Fruit fly (Drosophila melanogaster) whole organism, wandering third instar larva: ENCODE results near the gene Rat1.

Experiments used
- Abd-B ChIP-seq: fragments of >200 bp; optimal IDR thresholded peaks from 2 replicates; lab custom pipeline; 2017; ENCODE audit warnings: missing biosample characterization, missing genetic modification characterization
- CG32264 ChIP-seq: fragments of 200-800 bp; sonication (Bioruptor generic); optimal IDR thresholded peaks from 2 replicates; lab custom pipeline; 2016; ENCODE audit warnings: missing biosample characterization, missing genetic modification characterization
- CG9705 ChIP-seq: fragments of 200-800 bp; sonication (Bioruptor generic); optimal IDR thresholded peaks from 2 replicates; lab custom pipeline; 2018; ENCODE audit warnings: missing biosample characterization, mild to moderate bottlenecking, missing genetic modification characterization
- CrebA ChIP-seq: fragments of 200-800 bp; sonication (Bioruptor generic); optimal IDR thresholded peaks from 2 replicates; lab custom pipeline; 2016; ENCODE audit warnings: missing biosample characterization, mild to moderate bottlenecking, missing genetic modification characterization, borderline replicate concordance
- Dfd ChIP-seq: fragments of >200 bp; optimal IDR thresholded peaks from 2 replicates; lab custom pipeline; 2017; ENCODE audit warnings: missing biosample characterization, missing genetic modification characterization
- Dif ChIP-seq: fragments of 200-275, 200-300 bp; sonication (Bioruptor generic); optimal IDR thresholded peaks from 2 replicates; lab custom pipeline; 2018; ENCODE audit warnings: missing biosample characterization, missing genetic modification characterization; ENCODE audit not compliant: partially characterized antibody
- GATAd ChIP-seq: sonication (Bioruptor generic); optimal IDR thresholded peaks from 2 replicates; lab custom pipeline; 2016; ENCODE audit warnings: missing biosample characterization, missing genetic modification characterization
- HLH106 ChIP-seq: fragments of 200-800 bp; optimal IDR thresholded peaks from 3 replicates; lab custom pipeline; 2019; ENCODE audit warnings: missing biosample characterization, mild to moderate bottlenecking, missing genetic modification characterization, moderate library complexity
- Hnf4 ChIP-seq: fragments of 200-800 bp; sonication (Bioruptor generic); optimal IDR thresholded peaks from 2 replicates; lab custom pipeline; 2016; ENCODE audit warnings: missing biosample characterization, mild to moderate bottlenecking, missing genetic modification characterization
- Hr78 ChIP-seq: fragments of >200 bp; optimal IDR thresholded peaks from 2 replicates; lab custom pipeline; 2017; ENCODE audit warnings: missing biosample characterization, missing genetic modification characterization
- Hr83 ChIP-seq: fragments of 200-300 bp; sonication (Bioruptor generic); optimal IDR thresholded peaks from 2 replicates; lab custom pipeline; 2016; ENCODE audit warnings: missing biosample characterization, mild to moderate bottlenecking, missing genetic modification characterization, moderate library complexity; ENCODE audit not compliant: poor library complexity, severe bottlenecking
- Mio ChIP-seq: sonication (Bioruptor generic); optimal IDR thresholded peaks from 2 replicates; lab custom pipeline; 2016; ENCODE audit warnings: missing biosample characterization, missing genetic modification characterization
- Myc ChIP-seq: fragments of >200 bp; optimal IDR thresholded peaks from 2 replicates; lab custom pipeline; 2017
- N ChIP-seq: fragments of >200 bp; optimal IDR thresholded peaks from 2 replicates; lab custom pipeline; 2018; ENCODE audit warnings: missing biosample characterization, missing external identifiers, missing genetic modification characterization
- OdsH ChIP-seq: fragments of 200-800 bp; sonication (Bioruptor generic); optimal IDR thresholded peaks from 2 replicates; lab custom pipeline; 2016; ENCODE audit warnings: missing biosample characterization, mild to moderate bottlenecking, missing genetic modification characterization
- Rel ChIP-seq, 2 experiments: fragments of 200-800 bp; sonication (Bioruptor generic) in 1 of 2; optimal IDR thresholded peaks; 2 replicates in 1 of 2; 3 replicates in 1 of 2; lab custom pipeline; 2016 to 2019; ENCODE audit warnings: mild to moderate bottlenecking in 2 of 2, missing biosample characterization in 2 of 2, missing genetic modification characterization in 2 of 2, moderate library complexity in 1 of 2
- Sp1 ChIP-seq: fragments of 200-800 bp; sonication (Bioruptor generic); optimal IDR thresholded peaks from 3 replicates; lab custom pipeline; 2019; ENCODE audit warnings: missing biosample characterization, mild to moderate bottlenecking, missing genetic modification characterization, moderate library complexity
- Vsx2 ChIP-seq: fragments of 200-300, 225-300 bp; sonication (Bioruptor generic); optimal IDR thresholded peaks from 2 replicates; lab custom pipeline; 2018; ENCODE audit warnings: missing biosample characterization, missing genetic modification characterization; ENCODE audit not compliant: partially characterized antibody
- br ChIP-seq: fragments of 200-800 bp; sonication (Bioruptor generic); optimal IDR thresholded peaks from 2 replicates; lab custom pipeline; 2016; ENCODE audit warnings: missing biosample characterization, missing genetic modification characterization
- brk ChIP-seq: fragments of 200-800 bp; sonication (Bioruptor generic); optimal IDR thresholded peaks from 2 replicates; lab custom pipeline; 2016; ENCODE audit warnings: missing biosample characterization, mild to moderate bottlenecking, missing genetic modification characterization
- dl ChIP-seq, 2 experiments: fragments of 175-275, 200-275 bp in 1 of 2; fragments of 200-275 bp in 1 of 2; sonication (Bioruptor generic); optimal IDR thresholded peaks; lab custom pipeline; 2018; ENCODE audit warnings: mild to moderate bottlenecking in 2 of 2, missing biosample characterization in 2 of 2, missing genetic modification characterization in 2 of 2, moderate library complexity in 2 of 2; ENCODE audit not compliant: partially characterized antibody in 2 of 2, insufficient read depth in 1 of 2
- dmrt93B ChIP-seq: fragments of 200-800 bp; sonication (Bioruptor generic); optimal IDR thresholded peaks from 2 replicates; lab custom pipeline; 2018; ENCODE audit warnings: missing biosample characterization, mild to moderate bottlenecking, missing genetic modification characterization
- dsf ChIP-seq: sonication (Bioruptor generic); optimal IDR thresholded peaks from 2 replicates; lab custom pipeline; 2016; ENCODE audit warnings: missing biosample characterization, missing genetic modification characterization, borderline replicate concordance
- ey ChIP-seq: fragments of 200-800 bp; sonication (Bioruptor generic); optimal IDR thresholded peaks from 2 replicates; lab custom pipeline; 2016; ENCODE audit warnings: missing biosample characterization, missing genetic modification characterization
- foxo ChIP-seq, 2 experiments: fragments of 200-800 bp; sonication (Bioruptor generic); optimal IDR thresholded peaks; 2 replicates in 1 of 2; 3 replicates in 1 of 2; lab custom pipeline; 2016 to 2017; ENCODE audit warnings: missing biosample characterization in 2 of 2, missing genetic modification characterization in 2 of 2
- fru ChIP-seq: fragments of 200-800 bp; sonication (Bioruptor generic); optimal IDR thresholded peaks from 3 replicates; lab custom pipeline; 2016; ENCODE audit warnings: missing biosample characterization, mild to moderate bottlenecking, missing genetic modification characterization
- h ChIP-seq: fragments of 200-800 bp; sonication (Bioruptor generic); optimal IDR thresholded peaks from 3 replicates; lab custom pipeline; 2016; ENCODE audit warnings: missing biosample characterization, mild to moderate bottlenecking, missing genetic modification characterization
- jim ChIP-seq: fragments of 175-275, 200-325 bp; sonication (Bioruptor generic); optimal IDR thresholded peaks from 2 replicates; lab custom pipeline; 2016; ENCODE audit warnings: missing biosample characterization, mild to moderate bottlenecking, missing genetic modification characterization
- lola ChIP-seq: fragments of >200 bp; optimal IDR thresholded peaks from 2 replicates; lab custom pipeline; 2017; ENCODE audit warnings: missing biosample characterization, missing genetic modification characterization
- pan ChIP-seq: fragments of >200 bp; optimal IDR thresholded peaks from 2 replicates; lab custom pipeline; 2017
- psq ChIP-seq: fragments of 200-800 bp; sonication (Bioruptor generic); optimal IDR thresholded peaks from 3 replicates; lab custom pipeline; 2017; ENCODE audit warnings: missing biosample characterization, mild to moderate bottlenecking, missing genetic modification characterization, moderate library complexity
- rgr ChIP-seq: fragments of 200-800 bp; sonication (Bioruptor generic); optimal IDR thresholded peaks from 3 replicates; lab custom pipeline; 2016; ENCODE audit warnings: missing biosample characterization, mild to moderate bottlenecking, missing genetic modification characterization
- sage ChIP-seq: fragments of 200-800 bp; sonication (Bioruptor generic); optimal IDR thresholded peaks from 2 replicates; lab custom pipeline; 2016; ENCODE audit warnings: missing biosample characterization, mild to moderate bottlenecking, missing genetic modification characterization
- sv ChIP-seq: fragments of 200-800 bp; sonication (Bioruptor generic); optimal IDR thresholded peaks from 3 replicates; lab custom pipeline; 2016; ENCODE audit warnings: missing biosample characterization, missing genetic modification characterization
- usp ChIP-seq: fragments of >200 bp; optimal IDR thresholded peaks from 2 replicates; lab custom pipeline; 2017; ENCODE audit warnings: missing biosample characterization, missing genetic modification characterization
- woc ChIP-seq: sonication (Bioruptor generic); optimal IDR thresholded peaks from 2 replicates; lab custom pipeline; 2016; ENCODE audit warnings: missing biosample characterization, mild to moderate bottlenecking, missing genetic modification characterization

The Rat1 gene

dm6 chr2L:6874526-6875198 is 33.2 kb upstream of the Rat1 start, which contains the start of gene Nlg2:
Gene Nlg2 (plus strand): TSS chr2L:6874900.
- no peak for TF ChIP-seq sage
- TF ChIP-seq dmrt93B (GFP tag; lab: Kevin White, UChicago), result no peak
- no peak for TF ChIP-seq psq (GFP tag; lab: Kevin White, UChicago)
- TF ChIP-seq OdsH (GFP tag; lab: Kevin White, UChicago), result no peak
- no peak for TF ChIP-seq GATAd (GFP tag; lab: Kevin White, UChicago)
- no peak for TF ChIP-seq brk (GFP tag; lab: Kevin White, UChicago)
- no peak for TF ChIP-seq jim (GFP tag; lab: Kevin White, UChicago)
- TF ChIP-seq N (GFP tag; lab: Kevin White, UChicago), result no peak
- TF ChIP-seq CG9705 (GFP tag; lab: Kevin White, UChicago), result no peak
- TF ChIP-seq dsf (GFP tag; lab: Kevin White, UChicago), result no peak
- TF ChIP-seq CG32264 (GFP tag; lab: Kevin White, UChicago), result no peak
- TF ChIP-seq Hr83 (GFP tag; lab: Kevin White, UChicago), result no peak
- no peak for TF ChIP-seq Abd-B (GFP tag; lab: Kevin White, UChicago)
- TF ChIP-seq rgr (GFP tag; lab: Kevin White, UChicago), result no peak
- no peak for TF ChIP-seq h (GFP tag; lab: Kevin White, UChicago)
- TF ChIP-seq Hr78 (GFP tag; lab: Kevin White, UChicago), result no peak
- TF ChIP-seq Sp1 (GFP tag; lab: Kevin White, UChicago), result peak; percentile 10
- TF ChIP-seq Mio, result no peak
- TF ChIP-seq Dif (GFP tag; lab: Kevin White, UChicago), result no peak
- no peak for TF ChIP-seq Hnf4 (GFP tag; lab: Kevin White, UChicago)
- TF ChIP-seq HLH106 (tag; lab: Kevin White, UChicago), result peak; percentile 20
- no peak for TF ChIP-seq dl (GFP tag; optimal IDR thresholded peaks at IDR 0.05; lab: Kevin White, UChicago; ENCODE audit: insufficient read depth in 1 of 2, partially characterized antibody in 2 of 2)
- no peak for TF ChIP-seq Rel (GFP tag; optimal IDR thresholded peaks at IDR 0.05; lab: Kevin White, UChicago)
- no peak for TF ChIP-seq Rel (tag; optimal IDR thresholded peaks at IDR 0.05; lab: Kevin White, UChicago)
- TF ChIP-seq br (GFP tag; lab: Kevin White, UChicago), result no peak
- peak; percentile 1 for TF ChIP-seq sv (GFP tag; lab: Kevin White, UChicago)

dm6 chr2L:6913964-6914363 is 6.1 kb downstream of the Rat1 start, which contains the start of gene Wee1:
Gene Wee1 (minus strand): TSS chr2L:6914138.
- no peak for TF ChIP-seq HLH106 (tag; lab: Kevin White, UChicago)
- TF ChIP-seq sage, result no peak

- TF ChIP-seq dsf (GFP tag; lab: Kevin White, UChicago) (no peak), br (GFP tag; lab: Kevin White, UChicago) (no peak), CG32264 (GFP tag; lab: Kevin White, UChicago) (no peak), dmrt93B (GFP tag; lab: Kevin White, UChicago) (no peak), CrebA (GFP tag; lab: Kevin White, UChicago) (no peak), Rel (GFP tag; optimal IDR thresholded peaks at IDR 0.05; lab: Kevin White, UChicago) (no peak), Rel (tag; optimal IDR thresholded peaks at IDR 0.05; lab: Kevin White, UChicago) (no peak), woc (no peak), jim (GFP tag; lab: Kevin White, UChicago) (no peak), Myc (lab: Kevin White, UChicago) (no peak), Abd-B (GFP tag; lab: Kevin White, UChicago) (no peak), Hnf4 (GFP tag; lab: Kevin White, UChicago) (no peak), GATAd (GFP tag; lab: Kevin White, UChicago) (no peak), brk (GFP tag; lab: Kevin White, UChicago) (no peak), rgr (GFP tag; lab: Kevin White, UChicago) (no peak), psq (GFP tag; lab: Kevin White, UChicago) (no peak), OdsH (GFP tag; lab: Kevin White, UChicago) (no peak), Hr78 (GFP tag; lab: Kevin White, UChicago) (no peak)
These were observed 8.5 kb downstream of the Rat1 start, which contains the start of gene CG32829 for dm6 chr2L:6916345-6916744. Gene CG32829 (minus strand): TSS chr2L:6916445.

- no peak for TF ChIP-seq br (GFP tag; lab: Kevin White, UChicago)
- no peak for TF ChIP-seq CG32264 (GFP tag; lab: Kevin White, UChicago)
- peak; percentile 28 for TF ChIP-seq CG9705 (GFP tag; lab: Kevin White, UChicago)
- TF ChIP-seq Dfd (GFP tag; lab: Kevin White, UChicago), result no peak
- TF ChIP-seq pan, result peak; percentile 87
- TF ChIP-seq lola (GFP tag; lab: Kevin White, UChicago), result no peak
- TF ChIP-seq jim (GFP tag; lab: Kevin White, UChicago), result no peak
- no peak for TF ChIP-seq foxo (GFP tag; optimal IDR thresholded peaks at IDR 0.05; lab: Kevin White, UChicago)
- no peak for TF ChIP-seq Hr78 (GFP tag; lab: Kevin White, UChicago)
- no peak for TF ChIP-seq usp (GFP tag; lab: Kevin White, UChicago)
- TF ChIP-seq Dif (GFP tag; lab: Kevin White, UChicago), result no peak
- TF ChIP-seq Sp1 (GFP tag; lab: Kevin White, UChicago), result peak; percentile 80
- peak; percentile 82 for TF ChIP-seq HLH106 (tag; lab: Kevin White, UChicago)
- no peak for TF ChIP-seq CrebA (GFP tag; lab: Kevin White, UChicago)
- no peak for TF ChIP-seq ey (GFP tag; lab: Kevin White, UChicago)
- no peak for TF ChIP-seq Vsx2 (GFP tag; lab: Kevin White, UChicago)
- TF ChIP-seq fru (GFP tag; lab: Kevin White, UChicago), result no peak
- peak; percentile 55 for TF ChIP-seq woc
- TF ChIP-seq N (GFP tag; lab: Kevin White, UChicago), result no peak
- TF ChIP-seq Rel (GFP tag; optimal IDR thresholded peaks at IDR 0.05; lab: Kevin White, UChicago), result no peak
- peak; percentile 24 for TF ChIP-seq Rel (tag; optimal IDR thresholded peaks at IDR 0.05; lab: Kevin White, UChicago)
- TF ChIP-seq sage, result no peak
These were observed 10.8 kb downstream of the Rat1 start, which contains the start of gene nop5 for dm6 chr2L:6918517-6919202. Gene nop5 (minus strand): TSS chr2L:6918743.
